Worm (Caenorhabditis elegans): ENCODE data around the gene Y38H8A.4.

DNA sequence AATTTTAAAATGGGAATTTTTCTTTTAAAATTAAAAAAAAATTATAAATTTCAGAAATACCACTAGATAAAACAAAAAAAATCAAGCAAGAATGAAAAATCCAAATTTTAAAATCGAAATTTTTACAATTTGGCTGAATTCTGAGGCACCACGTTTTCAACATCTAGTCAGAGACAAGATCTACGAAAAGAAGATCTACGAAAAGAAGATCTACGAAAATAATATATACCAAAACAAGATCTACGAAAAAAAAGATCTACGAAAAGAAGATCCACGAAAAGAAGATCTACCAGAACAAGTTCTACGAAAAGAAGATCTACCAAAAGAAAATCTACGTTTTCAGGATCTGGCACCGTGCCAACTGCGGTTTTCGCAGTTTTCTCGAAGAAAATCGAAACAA lies 14.8 kb upstream of the Y38H8A.4 start:
- TF ChIP-seq snpc-4 (GFP tag; optimal IDR thresholded peaks at IDR 0.05) (no peak), snpc-4 (tag; optimal IDR thresholded peaks at IDR 0.05) (no peak), hrde-1 (tag; optimal IDR thresholded peaks at IDR 0.05; ENCODE audit: borderline replicate concordance) (no peak), lsy-27 (tag; optimal IDR thresholded peaks at IDR 0.05; ENCODE audit: borderline replicate concordance, insufficient read depth) (no peak)

Data from whole organism, young adult.